Fruit fly (Drosophila melanogaster) whole organism, embryonic: ENCODE data around the gene CG32772.

ENCODE experiments used
- Asciz ChIP-seq: fragments of 200-800 bp; sonication (Bioruptor generic); optimal IDR thresholded peaks from 2 replicates; lab custom pipeline; 2017; ENCODE audit warnings: missing biosample characterization, mild to moderate bottlenecking, missing genetic modification characterization, missing genetic modification reagents
- C15 ChIP-seq: fragments of 200-800 bp; sonication (Bioruptor generic); IDR thresholded peaks from 3 replicates; pipeline ENCODE4 v1.3.6; 2022; ENCODE audit warnings: missing biosample characterization, missing genetic modification characterization
- CG10462 ChIP-seq: fragments of 200-800 bp; sonication (Bioruptor generic); optimal IDR thresholded peaks from 2 replicates; lab custom pipeline; 2016; ENCODE audit warnings: missing biosample characterization, missing genetic modification characterization
- CG13624 ChIP-seq: fragments of 200-800 bp; sonication (Bioruptor generic); optimal IDR thresholded peaks from 2 replicates; lab custom pipeline; 2016; ENCODE audit warnings: missing biosample characterization, missing genetic modification characterization
- CG14710 ChIP-seq: fragments of 200-800 bp; sonication (Bioruptor generic); optimal IDR thresholded peaks from 3 replicates; lab custom pipeline; 2019; ENCODE audit warnings: missing biosample characterization, mild to moderate bottlenecking, missing genetic modification characterization, moderate library complexity
- CG17359 ChIP-seq: fragments of 200-800 bp; sonication (Bioruptor generic); optimal IDR thresholded peaks from 3 replicates; lab custom pipeline; 2018; ENCODE audit warnings: missing biosample characterization, mild to moderate bottlenecking, missing genetic modification characterization, moderate library complexity
- CG1832 ChIP-seq: fragments of 200-800 bp; sonication (Bioruptor generic); optimal IDR thresholded peaks from 2 replicates; lab custom pipeline; 2017; ENCODE audit warnings: missing biosample characterization, mild to moderate bottlenecking, missing genetic modification characterization, inconsistent platforms
- CG18599 ChIP-seq: fragments of 200-800 bp; sonication (Bioruptor generic); optimal IDR thresholded peaks from 3 replicates; lab custom pipeline; 2017; ENCODE audit warnings: missing biosample characterization, missing genetic modification characterization, mild to moderate bottlenecking, moderate library complexity, missing genetic modification reagents
- CG18764 ChIP-seq: fragments of 200-800 bp; sonication (Bioruptor generic); optimal IDR thresholded peaks from 3 replicates; lab custom pipeline; 2016; ENCODE audit warnings: missing biosample characterization, missing genetic modification characterization
- CG2875 ChIP-seq: fragments of 200-800 bp; sonication (Bioruptor generic); optimal IDR thresholded peaks from 2 replicates; lab custom pipeline; 2017; ENCODE audit warnings: missing biosample characterization, mild to moderate bottlenecking, missing genetic modification characterization, missing genetic modification reagents
- CG30431 ChIP-seq: fragments of 200-800 bp; sonication (Bioruptor generic); optimal IDR thresholded peaks from 2 replicates; lab custom pipeline; 2017; ENCODE audit warnings: missing biosample characterization, missing genetic modification characterization
- CG34376 ChIP-seq: fragments of 200-800 bp; sonication (Bioruptor generic); optimal IDR thresholded peaks from 2 replicates; lab custom pipeline; 2018; ENCODE audit warnings: missing biosample characterization, mild to moderate bottlenecking, missing genetic modification characterization
- CG4360 ChIP-seq: fragments of 200-800 bp; sonication (Bioruptor generic); IDR thresholded peaks from 2 replicates; pipeline ENCODE4 v1.3.6; 2022; ENCODE audit warnings: missing biosample characterization, missing genetic modification characterization
- CG6175 ChIP-seq: fragments of 200-800 bp; sonication (Bioruptor generic); IDR thresholded peaks from 3 replicates; pipeline ENCODE4 v1.3.6; 2022; ENCODE audit warnings: missing biosample characterization, missing genetic modification characterization
- CG9609 ChIP-seq: fragments of 200-800 bp; sonication (Bioruptor generic); optimal IDR thresholded peaks from 3 replicates; lab custom pipeline; 2016; ENCODE audit warnings: missing biosample characterization, missing genetic modification characterization
- CG9797 ChIP-seq: fragments of 200-800 bp; sonication (Bioruptor generic); optimal IDR thresholded peaks from 3 replicates; lab custom pipeline; 2018; ENCODE audit warnings: missing biosample characterization, mild to moderate bottlenecking, missing genetic modification characterization
- Chrac-16 ChIP-seq: fragments of 200-800 bp; sonication (Bioruptor generic); optimal IDR thresholded peaks from 3 replicates; lab custom pipeline; 2016; ENCODE audit warnings: missing biosample characterization, missing genetic modification characterization
- Dip3 ChIP-seq: fragments of 200-800 bp; sonication (Bioruptor generic); optimal IDR thresholded peaks from 3 replicates; lab custom pipeline; 2016; ENCODE audit warnings: missing biosample characterization, missing genetic modification characterization
- Nf-YC ChIP-seq: fragments of 200-800 bp; optimal IDR thresholded peaks from 3 replicates; lab custom pipeline; 2019; ENCODE audit warnings: missing biosample characterization, mild to moderate bottlenecking, missing genetic modification characterization, moderate library complexity
- Pdp1 ChIP-seq, 2 experiments: fragments of 200-800 bp; sonication (Bioruptor generic); optimal IDR thresholded peaks; 3 replicates each; lab custom pipeline; 2016; ENCODE audit warnings: missing biosample characterization in 2 of 2, missing genetic modification characterization in 2 of 2, mild to moderate bottlenecking in 1 of 2, moderate library complexity in 1 of 2
- Ptx1 ChIP-seq: fragments of 200-800 bp; sonication (Bioruptor generic); IDR thresholded peaks from 2 replicates; pipeline ENCODE4 v1.3.6; 2022; ENCODE audit warnings: missing biosample characterization, missing genetic modification characterization
- Ravus ChIP-seq: fragments of 200-800 bp; sonication (Bioruptor generic); IDR thresholded peaks from 2 replicates; pipeline ENCODE4 v1.3.6; 2022; ENCODE audit warnings: missing biosample characterization, missing genetic modification characterization
- Spps ChIP-seq: fragments of 200-800 bp; sonication (Bioruptor generic); optimal IDR thresholded peaks from 2 replicates; lab custom pipeline; 2018; ENCODE audit warnings: missing biosample characterization, mild to moderate bottlenecking, missing genetic modification characterization
- ara ChIP-seq: fragments of 200-800 bp; sonication (Bioruptor generic); IDR thresholded peaks from 2 replicates; pipeline ENCODE4 v1.3.6; 2022; ENCODE audit warnings: missing biosample characterization, missing genetic modification characterization
- ash1 ChIP-seq: fragments of 200-800 bp; sonication (Bioruptor generic); optimal IDR thresholded peaks from 2 replicates; lab custom pipeline; 2018; ENCODE audit warnings: missing biosample characterization, mild to moderate bottlenecking, missing genetic modification characterization
- cg ChIP-seq: fragments of 200-800 bp; sonication (Bioruptor generic); optimal IDR thresholded peaks from 3 replicates; lab custom pipeline; 2019; ENCODE audit warnings: missing biosample characterization, mild to moderate bottlenecking, missing genetic modification characterization, moderate library complexity
- chif ChIP-seq, 2 experiments: fragments of 200-800 bp; sonication (Bioruptor generic); optimal IDR thresholded peaks; 3 replicates each; lab custom pipeline; 2016; ENCODE audit warnings: missing biosample characterization in 2 of 2, missing genetic modification characterization in 2 of 2
- chinmo ChIP-seq: fragments of 200-800 bp; sonication (Bioruptor generic); IDR thresholded peaks from 4 replicates; pipeline ENCODE4 v1.3.6; 2022; ENCODE audit warnings: missing biosample characterization, missing genetic modification characterization; ENCODE audit not compliant: partially characterized antibody
- dmrt99B ChIP-seq: fragments of 200-800 bp; sonication (Bioruptor generic); optimal IDR thresholded peaks from 2 replicates; lab custom pipeline; 2018; ENCODE audit warnings: missing biosample characterization, mild to moderate bottlenecking, missing genetic modification characterization, moderate library complexity
- emc ChIP-seq: fragments of 200-800 bp; sonication (Bioruptor generic); optimal IDR thresholded peaks from 2 replicates; lab custom pipeline; 2016; ENCODE audit warnings: missing biosample characterization, missing genetic modification characterization
- esg ChIP-seq: fragments of 200-800 bp; sonication (Bioruptor generic); conservative IDR thresholded peaks from 2 replicates; pipeline ENCODE4 v1.3.6; 2022; ENCODE audit warnings: missing biosample characterization, missing genetic modification characterization
- exex ChIP-seq: fragments of 200-800 bp; sonication (Bioruptor generic); optimal IDR thresholded peaks from 4 replicates; lab custom pipeline; 2018; ENCODE audit warnings: missing biosample characterization, mild to moderate bottlenecking, missing genetic modification characterization, moderate library complexity
- gce ChIP-seq: fragments of 200-800 bp; sonication (Bioruptor generic); IDR thresholded peaks from 3 replicates; pipeline ENCODE4 v1.3.6; 2022; ENCODE audit warnings: missing biosample characterization, missing genetic modification characterization
- gsb ChIP-seq: fragments of 200-800 bp; sonication (Bioruptor generic); IDR thresholded peaks from 2 replicates; pipeline ENCODE4 v1.3.6; 2022; ENCODE audit warnings: missing biosample characterization, missing genetic modification characterization
- gsb-n ChIP-seq: fragments of 200-800 bp; sonication (Bioruptor generic); optimal IDR thresholded peaks from 3 replicates; lab custom pipeline; 2018; ENCODE audit warnings: missing biosample characterization, mild to moderate bottlenecking, missing genetic modification characterization
- h ChIP-seq: fragments of >200 bp; optimal IDR thresholded peaks from 2 replicates; lab custom pipeline; 2017
- ham ChIP-seq: fragments of 200-800 bp; sonication (Bioruptor generic); IDR thresholded peaks from 2 replicates; pipeline ENCODE4 v1.3.6; 2022; ENCODE audit warnings: missing biosample characterization, missing genetic modification characterization
- hb ChIP-seq: fragments of 200-800 bp; sonication (Bioruptor generic); IDR thresholded peaks from 3 replicates; pipeline ENCODE4 v1.3.6; 2022; ENCODE audit warnings: missing biosample characterization, missing genetic modification characterization; ENCODE audit not compliant: partially characterized antibody
- hkb ChIP-seq, 2 experiments: fragments of 200-800 bp in 1 of 2; fragments of >200 bp in 1 of 2; sonication (Bioruptor generic) in 1 of 2; IDR thresholded peaks in 1 of 2; optimal IDR thresholded peaks in 1 of 2; 2 replicates each; pipeline versions ENCODE4 v1.3.6 to Lab custom; 2017 to 2022; ENCODE audit warnings: missing biosample characterization in 1 of 2, missing genetic modification characterization in 1 of 2
- kay ChIP-seq: fragments of 200-800 bp; sonication (Bioruptor generic); optimal IDR thresholded peaks from 2 replicates; lab custom pipeline; 2016; ENCODE audit warnings: missing biosample characterization, missing genetic modification characterization
- luna ChIP-seq: fragments of 200-800 bp; sonication (Bioruptor generic); optimal IDR thresholded peaks from 2 replicates; lab custom pipeline; 2016; ENCODE audit warnings: missing biosample characterization, missing genetic modification characterization
- pho ChIP-seq: fragments of 200-800 bp; sonication (Bioruptor generic); optimal IDR thresholded peaks from 2 replicates; lab custom pipeline; 2016; ENCODE audit warnings: missing biosample characterization, missing genetic modification characterization
- pzg ChIP-seq: fragments of 200-800 bp; sonication (Bioruptor generic); optimal IDR thresholded peaks from 3 replicates; lab custom pipeline; 2018; ENCODE audit warnings: missing biosample characterization, mild to moderate bottlenecking, missing genetic modification characterization, moderate library complexity
- sc ChIP-seq, 3 experiments: fragments of >200 bp in 2 of 3; fragments of 200-800 bp in 1 of 3; sonication (Bioruptor generic) in 1 of 3; optimal IDR thresholded peaks; 2 replicates in 2 of 3; 3 replicates in 1 of 3; lab custom pipeline; 2017; ENCODE audit warnings: mild to moderate bottlenecking in 1 of 3, missing biosample characterization in 1 of 3, missing genetic modification characterization in 1 of 3, missing genetic modification reagents in 1 of 3
- tap ChIP-seq: fragments of 200-800 bp; optimal IDR thresholded peaks from 3 replicates; lab custom pipeline; 2019; ENCODE audit warnings: missing biosample characterization, mild to moderate bottlenecking, missing genetic modification characterization, moderate library complexity
- usp ChIP-seq: fragments of >200 bp; optimal IDR thresholded peaks from 2 replicates; lab custom pipeline; 2017; ENCODE audit warnings: missing biosample characterization, missing genetic modification characterization
- wek ChIP-seq: fragments of 200-800 bp; sonication (Bioruptor generic); optimal IDR thresholded peaks from 3 replicates; lab custom pipeline; 2018; ENCODE audit warnings: missing biosample characterization, mild to moderate bottlenecking, missing genetic modification characterization, moderate library complexity
- zen ChIP-seq: fragments of 200-800 bp; sonication (Bioruptor generic); optimal IDR thresholded peaks from 3 replicates; lab custom pipeline; 2018; ENCODE audit warnings: missing biosample characterization, mild to moderate bottlenecking, missing genetic modification characterization, moderate library complexity

Gene CG32772

DNA sequence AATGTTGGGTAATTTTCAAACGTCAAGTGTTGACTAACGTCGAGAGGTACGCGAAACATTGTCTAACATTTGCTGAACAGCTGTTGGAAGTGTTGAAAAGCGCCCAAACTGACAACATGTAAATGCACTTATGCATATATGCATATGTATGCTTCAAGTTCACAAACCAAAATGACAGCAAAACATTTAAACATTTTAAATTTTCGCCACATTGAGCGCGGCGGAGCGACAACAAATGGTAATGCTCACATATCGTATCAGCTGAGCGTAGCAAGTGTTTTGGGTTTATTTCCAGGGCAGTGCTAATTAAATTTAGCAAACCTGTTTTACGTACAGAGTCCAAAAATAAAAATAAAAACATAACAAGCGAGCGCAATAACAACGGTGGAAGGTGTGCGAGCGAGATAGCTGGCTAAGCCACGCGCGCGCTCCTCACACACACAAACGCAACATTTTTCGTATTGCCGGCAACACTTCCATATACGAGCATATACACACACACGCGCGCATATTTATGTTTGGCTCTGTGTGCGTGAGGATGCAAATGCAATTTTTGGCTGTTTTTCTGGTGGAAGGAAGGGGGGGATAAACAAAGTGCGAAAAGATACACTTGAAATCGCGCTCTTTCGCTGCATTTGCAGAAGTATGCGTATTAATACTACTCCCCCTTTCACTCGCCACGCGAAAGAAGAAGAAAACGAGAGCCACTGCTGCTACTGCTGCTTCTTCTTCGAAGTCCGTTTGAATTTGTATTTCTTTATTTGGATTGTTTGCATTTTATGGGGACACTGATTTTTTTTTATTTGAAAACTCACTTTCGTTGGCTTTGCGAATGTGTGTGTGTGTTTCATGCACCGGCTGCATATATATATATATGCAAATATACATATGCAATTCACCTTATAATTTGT is 21.5 kb downstream of the CG32772 start (continued):
- TF ChIP-seq C15 (GFP tag; lab: Robert Waterston, UW) (no peak), emc (no peak), CG4360 (no peak), CG2875 (GFP tag; lab: Kevin White, UChicago) (no peak), cg (peak; percentile 93), gsb-n (tag; lab: Kevin White, UChicago) (no peak), CG10462 (GFP tag; lab: Kevin White, UChicago) (no peak), CG14710 (tag; lab: Kevin White, UChicago) (peak; percentile 33), pho (peak; percentile 9), gce (GFP tag; lab: Robert Waterston, UW) (no peak), Chrac-16 (GFP tag; lab: Kevin White, UChicago) (no peak), dmrt99B (tag; lab: Kevin White, UChicago) (peak; percentile 43), Pdp1 (GFP tag; optimal IDR thresholded peaks at IDR 0.05; lab: Kevin White, UChicago) (peak; percentile 16 to 81), CG6175 (GFP tag; lab: Robert Waterston, UW) (no peak), ham (no peak), hkb (optimal IDR thresholded peaks at IDR 0.05; lab: Kevin White, UChicago) (no peak), hkb (GFP tag; IDR thresholded peaks at IDR 0.05; lab: Robert Waterston, UW) (no peak), ash1 (no peak), Spps (tag; lab: Kevin White, UChicago) (no peak), usp (GFP tag; lab: Kevin White, UChicago) (no peak), gsb (GFP tag; lab: Robert Waterston, UW) (no peak), exex (tag; lab: Kevin White, UChicago) (no peak), chif (GFP tag; optimal IDR thresholded peaks at IDR 0.05; lab: Kevin White, UChicago) (peak; percentile 12 to 61), Dip3 (GFP tag; lab: Kevin White, UChicago) (peak; percentile 31), CG13624 (GFP tag; lab: Kevin White, UChicago) (peak; percentile 72), CG9797 (GFP tag; lab: Kevin White, UChicago) (no peak), Asciz (peak; percentile 41), CG30431 (GFP tag; lab: Kevin White, UChicago) (no peak), kay (GFP tag; lab: Kevin White, UChicago) (no peak), CG17359 (peak; percentile 43), Ptx1 (GFP tag; lab: Robert Waterston, UW) (no peak), h (lab: Kevin White, UChicago) (no peak), CG18599 (peak; percentile 56), esg (GFP tag; lab: Robert Waterston, UW) (no peak), pzg (GFP tag; lab: Kevin White, UChicago) (peak; percentile 41), sc (optimal IDR thresholded peaks at IDR 0.05; lab: Kevin White, UChicago) (no peak), sc (GFP tag; optimal IDR thresholded peaks at IDR 0.05; lab: Kevin White, UChicago) (no peak), wek (GFP tag; lab: Kevin White, UChicago) (no peak), CG1832 (GFP tag; lab: Kevin White, UChicago) (peak; percentile 55), CG9609 (no peak), luna (GFP tag; lab: Kevin White, UChicago) (no peak), CG34376 (GFP tag; lab: Kevin White, UChicago) (peak; percentile 17), Ravus (GFP tag; lab: Robert Waterston, UW) (no peak), CG18764 (GFP tag; lab: Kevin White, UChicago) (peak; percentile 24), chinmo (no peak), hb (GFP tag; lab: Robert Waterston, UW) (no peak), Nf-YC (no peak), tap (tag; lab: Kevin White, UChicago) (no peak), zen (peak; percentile 17), ara (no peak)
